Fruit fly (Drosophila melanogaster) whole organism, embryonic: Measurements from ENCODE around the gene CG17816.

Source experiments
- ATbp ChIP-seq: fragments of 200-800 bp; sonication (Bioruptor generic); optimal IDR thresholded peaks from 2 replicates; lab custom pipeline; 2017; ENCODE audit warnings: missing biosample characterization, mild to moderate bottlenecking, missing genetic modification characterization, missing genetic modification reagents
- CG10321 ChIP-seq: fragments of 200-800 bp; sonication (Bioruptor generic); IDR thresholded peaks from 2 replicates; pipeline ENCODE4 v1.3.6; 2022; ENCODE audit warnings: missing biosample characterization, missing genetic modification characterization
- CG10959 ChIP-seq: fragments of 200-800 bp; sonication (Bioruptor generic); IDR thresholded peaks from 2 replicates; pipeline ENCODE4 v1.3.6; 2022; ENCODE audit warnings: missing biosample characterization, missing genetic modification characterization
- CG11695 ChIP-seq: fragments of 200-800 bp; sonication (Bioruptor generic); IDR thresholded peaks from 3 replicates; pipeline ENCODE4 v1.3.6; 2022; ENCODE audit warnings: missing biosample characterization, missing genetic modification characterization
- CG12219 ChIP-seq: fragments of 200-800 bp; sonication (Bioruptor generic); optimal IDR thresholded peaks from 3 replicates; lab custom pipeline; 2018; ENCODE audit warnings: missing biosample characterization, mild to moderate bottlenecking, missing genetic modification characterization
- CG12942 ChIP-seq: fragments of 200-800 bp; sonication (Bioruptor generic); optimal IDR thresholded peaks from 3 replicates; lab custom pipeline; 2016; ENCODE audit warnings: missing biosample characterization, missing genetic modification characterization
- CG13424 ChIP-seq: fragments of 200-800 bp; sonication (Bioruptor generic); optimal IDR thresholded peaks from 2 replicates; lab custom pipeline; 2019; ENCODE audit warnings: missing biosample characterization, mild to moderate bottlenecking, missing genetic modification characterization, moderate library complexity
- CG13624 ChIP-seq: fragments of 200-800 bp; sonication (Bioruptor generic); optimal IDR thresholded peaks from 2 replicates; lab custom pipeline; 2016; ENCODE audit warnings: missing biosample characterization, missing genetic modification characterization
- CG1602 ChIP-seq: fragments of 200-800 bp; sonication (Bioruptor generic); optimal IDR thresholded peaks from 3 replicates; lab custom pipeline; 2016; ENCODE audit warnings: missing biosample characterization, missing genetic modification characterization
- CG17829 ChIP-seq: fragments of 200-800 bp; optimal IDR thresholded peaks from 2 replicates; lab custom pipeline; 2019; ENCODE audit warnings: missing biosample characterization, mild to moderate bottlenecking, missing genetic modification characterization, moderate library complexity
- CG2116 ChIP-seq: fragments of 200-800 bp; sonication (Bioruptor generic); optimal IDR thresholded peaks from 3 replicates; lab custom pipeline; 2018; ENCODE audit warnings: missing biosample characterization, mild to moderate bottlenecking, missing genetic modification characterization
- CG30020 ChIP-seq: fragments of 200-800 bp; optimal IDR thresholded peaks from 2 replicates; lab custom pipeline; 2019; ENCODE audit warnings: missing biosample characterization, mild to moderate bottlenecking, missing genetic modification characterization, moderate library complexity
- CG32772 ChIP-seq: fragments of 200-800 bp; sonication (Bioruptor generic); IDR thresholded peaks from 2 replicates; pipeline ENCODE4 v1.3.6; 2022; ENCODE audit warnings: missing biosample characterization, missing genetic modification characterization
- CG33213 ChIP-seq: fragments of 200-800 bp; sonication (Bioruptor generic); optimal IDR thresholded peaks from 3 replicates; lab custom pipeline; 2016; ENCODE audit warnings: missing biosample characterization, missing genetic modification characterization
- CG4707 ChIP-seq: fragments of 200-800 bp; sonication (Bioruptor generic); optimal IDR thresholded peaks from 2 replicates; lab custom pipeline; 2018; ENCODE audit warnings: missing biosample characterization, mild to moderate bottlenecking, missing genetic modification characterization, moderate library complexity
- CG6791 ChIP-seq: fragments of 200-800 bp; sonication (Bioruptor generic); IDR thresholded peaks from 3 replicates; pipeline ENCODE4 v1.3.6; 2022; ENCODE audit warnings: missing biosample characterization, missing genetic modification characterization; ENCODE audit not compliant: partially characterized antibody
- CG9215 ChIP-seq: fragments of 200-800 bp; sonication (Bioruptor generic); IDR thresholded peaks from 2 replicates; pipeline ENCODE4 v1.3.6; 2022; ENCODE audit warnings: missing biosample characterization, missing genetic modification characterization
- CG9437 ChIP-seq: fragments of 200-800 bp; sonication (Bioruptor generic); optimal IDR thresholded peaks from 2 replicates; lab custom pipeline; 2018; ENCODE audit warnings: missing biosample characterization, mild to moderate bottlenecking, missing genetic modification characterization
- Dek ChIP-seq: fragments of 200-800 bp; sonication (Bioruptor generic); optimal IDR thresholded peaks from 3 replicates; lab custom pipeline; 2019; ENCODE audit warnings: missing biosample characterization, mild to moderate bottlenecking, missing genetic modification characterization, moderate library complexity
- Doc2 ChIP-seq: fragments of 200-800 bp; sonication (Bioruptor generic); IDR thresholded peaks from 2 replicates; pipeline ENCODE4 v1.3.6; 2022; ENCODE audit warnings: missing biosample characterization, missing genetic modification characterization
- HLH4C ChIP-seq: fragments of 200-800 bp; sonication (Bioruptor generic); IDR thresholded peaks from 3 replicates; pipeline ENCODE4 v1.3.6; 2022; ENCODE audit warnings: missing biosample characterization, missing genetic modification characterization; ENCODE audit not compliant: partially characterized antibody
- HLH54F ChIP-seq: fragments of 200-800 bp; sonication (Bioruptor generic); optimal IDR thresholded peaks from 3 replicates; lab custom pipeline; 2016; ENCODE audit warnings: missing biosample characterization, missing genetic modification characterization
- Hmx ChIP-seq: fragments of 200-800 bp; sonication (Bioruptor generic); optimal IDR thresholded peaks from 2 replicates; lab custom pipeline; 2016; ENCODE audit warnings: missing biosample characterization, missing genetic modification characterization
- Hr51 ChIP-seq, 2 experiments: fragments of 200-800 bp; sonication (Bioruptor generic); optimal IDR thresholded peaks; 2 replicates in 1 of 2; 3 replicates in 1 of 2; lab custom pipeline; 2016 to 2018; ENCODE audit warnings: missing biosample characterization in 2 of 2, missing genetic modification characterization in 2 of 2, mild to moderate bottlenecking in 1 of 2, moderate library complexity in 1 of 2
- Hsf ChIP-seq: fragments of 200-800 bp; sonication (Bioruptor generic); optimal IDR thresholded peaks from 3 replicates; lab custom pipeline; 2016; ENCODE audit warnings: missing biosample characterization, missing genetic modification characterization
- Med ChIP-seq: fragments of 200-800 bp; sonication (Bioruptor generic); peaks from one replicate; lab custom pipeline; 2016; ENCODE audit warnings: missing biosample characterization, missing genetic modification characterization, mild to moderate bottlenecking, inconsistent platforms, moderate library complexity
- Mes4 ChIP-seq: fragments of 200-800 bp; sonication (Bioruptor generic); optimal IDR thresholded peaks from 2 replicates; lab custom pipeline; 2016; ENCODE audit warnings: missing biosample characterization, missing genetic modification characterization
- Nf-YA ChIP-seq: fragments of 200-800 bp; sonication (Bioruptor generic); IDR thresholded peaks from 2 replicates; pipeline ENCODE4 v1.3.6; 2022; ENCODE audit warnings: missing biosample characterization, missing genetic modification characterization
- Rfx ChIP-seq: fragments of 200-800 bp; sonication (Bioruptor generic); IDR thresholded peaks from 2 replicates; pipeline ENCODE4 v1.3.6; 2022; ENCODE audit warnings: missing biosample characterization, missing genetic modification characterization
- Ssrp ChIP-seq: fragments of 200-800 bp; sonication (Bioruptor generic); optimal IDR thresholded peaks from 2 replicates; lab custom pipeline; 2018; ENCODE audit warnings: missing biosample characterization, mild to moderate bottlenecking, missing genetic modification characterization, moderate library complexity
- Tbp ChIP-seq: fragments of >200 bp; optimal IDR thresholded peaks from 2 replicates; lab custom pipeline; 2018; ENCODE audit warnings: missing biosample characterization, missing genetic modification characterization
- ato ChIP-seq: fragments of 200-800 bp; sonication (Bioruptor generic); IDR thresholded peaks from 2 replicates; pipeline ENCODE4 v1.3.6; 2022; ENCODE audit warnings: missing biosample characterization, missing genetic modification characterization; ENCODE audit not compliant: partially characterized antibody
- bowl ChIP-seq: fragments of 200-800 bp; sonication (Bioruptor generic); IDR thresholded peaks from 2 replicates; pipeline ENCODE4 v1.3.6; 2022; ENCODE audit warnings: missing biosample characterization, missing genetic modification characterization
- crc ChIP-seq: fragments of 200-800 bp; sonication (Bioruptor generic); optimal IDR thresholded peaks from 2 replicates; lab custom pipeline; 2016; ENCODE audit warnings: missing biosample characterization, missing genetic modification characterization
- fd3F ChIP-seq: fragments of 200-800 bp; sonication (Bioruptor generic); optimal IDR thresholded peaks from 2 replicates; lab custom pipeline; 2018; ENCODE audit warnings: missing biosample characterization, mild to moderate bottlenecking, missing genetic modification characterization, moderate library complexity
- fd96Cb ChIP-seq: fragments of 200-800 bp; sonication (Bioruptor generic); optimal IDR thresholded peaks from 2 replicates; lab custom pipeline; 2018; ENCODE audit warnings: missing biosample characterization, mild to moderate bottlenecking, missing genetic modification characterization, moderate library complexity
- gfzf ChIP-seq: fragments of 200-800 bp; sonication (Bioruptor generic); optimal IDR thresholded peaks from 2 replicates; lab custom pipeline; 2016; ENCODE audit warnings: missing biosample characterization, mild to moderate bottlenecking, missing genetic modification characterization, moderate library complexity
- her ChIP-seq: fragments of 200-800 bp; sonication (Bioruptor generic); optimal IDR thresholded peaks from 2 replicates; lab custom pipeline; 2016; ENCODE audit warnings: missing biosample characterization, missing genetic modification characterization
- jigr1 ChIP-seq: fragments of 200-800 bp; sonication (Bioruptor generic); IDR thresholded peaks from 3 replicates; pipeline ENCODE4 v1.3.6; 2022; ENCODE audit warnings: missing biosample characterization, missing genetic modification characterization
- lov ChIP-seq, 2 experiments: fragments of 200-800 bp in 1 of 2; fragments of >200 bp in 1 of 2; sonication (Bioruptor generic) in 1 of 2; IDR thresholded peaks in 1 of 2; optimal IDR thresholded peaks in 1 of 2; 2 replicates in 1 of 2; 3 replicates in 1 of 2; pipeline versions ENCODE4 v1.3.6 to Lab custom; 2017 to 2022; ENCODE audit warnings: missing biosample characterization in 1 of 2, missing genetic modification characterization in 1 of 2
- nau ChIP-seq: fragments of 200-800 bp; sonication (Bioruptor generic); optimal IDR thresholded peaks from 3 replicates; lab custom pipeline; 2017; ENCODE audit warnings: missing biosample characterization, mild to moderate bottlenecking, missing genetic modification characterization, missing genetic modification reagents
- onecut ChIP-seq: fragments of 200-800 bp; sonication (Bioruptor generic); IDR thresholded peaks from 2 replicates; pipeline ENCODE4 v1.3.6; 2022; ENCODE audit warnings: missing biosample characterization, missing genetic modification characterization
- phol ChIP-seq: fragments of 200-800 bp; sonication (Bioruptor generic); optimal IDR thresholded peaks from 3 replicates; lab custom pipeline; 2018; ENCODE audit warnings: missing biosample characterization, mild to moderate bottlenecking, missing genetic modification characterization, moderate library complexity
- ro ChIP-seq: fragments of 200-800 bp; sonication (Bioruptor generic); IDR thresholded peaks from 2 replicates; pipeline ENCODE4 v1.3.6; 2022; ENCODE audit warnings: missing biosample characterization, missing genetic modification characterization
- salm ChIP-seq: fragments of 200-800 bp; sonication (Bioruptor generic); optimal IDR thresholded peaks from 2 replicates; lab custom pipeline; 2018; ENCODE audit warnings: missing biosample characterization, mild to moderate bottlenecking, missing genetic modification characterization
- seq ChIP-seq: fragments of 200-800 bp; sonication (Bioruptor generic); IDR thresholded peaks from 2 replicates; pipeline ENCODE4 v1.3.6; 2022; ENCODE audit warnings: missing biosample characterization, missing genetic modification characterization
- sim ChIP-seq: fragments of 200-800 bp; sonication (Bioruptor generic); IDR thresholded peaks from 2 replicates; pipeline ENCODE4 v1.3.6; 2022; ENCODE audit warnings: missing biosample characterization, missing genetic modification characterization
- sob ChIP-seq: fragments of 200-800 bp; sonication (Bioruptor generic); IDR thresholded peaks from 2 replicates; pipeline ENCODE4 v1.3.6; 2022; ENCODE audit warnings: missing biosample characterization, missing genetic modification characterization
- ssp ChIP-seq: fragments of 200-800 bp; sonication (Bioruptor generic); IDR thresholded peaks from 2 replicates; pipeline ENCODE4 v1.3.6; 2022; ENCODE audit warnings: missing biosample characterization, missing genetic modification characterization
- ttk ChIP-seq: fragments of 200-800 bp; sonication (Bioruptor generic); IDR thresholded peaks from 2 replicates; pipeline ENCODE4 v2.1.2; 2022; ENCODE audit warnings: missing biosample characterization, missing genetic modification characterization
- zen2 ChIP-seq: fragments of 200-800 bp; sonication (Bioruptor generic); IDR thresholded peaks from 3 replicates; pipeline ENCODE4 v1.3.6; 2022; ENCODE audit warnings: missing biosample characterization, missing genetic modification characterization; ENCODE audit not compliant: partially characterized antibody

The CG17816 gene

dm6 chr3R:7895457-7895856, 8.9 kb upstream of the CG17816 start (continued):
- peak in 1 of 2 experiments; percentile 83 for TF ChIP-seq Hr51 (GFP tag; optimal IDR thresholded peaks at IDR 0.05; lab: Kevin White, UChicago)
- no peak for TF ChIP-seq CG30020 (tag; lab: Kevin White, UChicago)
- TF ChIP-seq lov (optimal IDR thresholded peaks at IDR 0.05; lab: Kevin White, UChicago), result no peak
- TF ChIP-seq lov (GFP tag; IDR thresholded peaks at IDR 0.05; lab: Robert Waterston, UW), result no peak
- TF ChIP-seq nau, result no peak
- no peak for TF ChIP-seq CG10959 (GFP tag; lab: Robert Waterston, UW)
- TF ChIP-seq ttk (GFP tag; lab: Robert Waterston, UW), result peak; percentile 69
- TF ChIP-seq CG9437, result peak; percentile 38
- TF ChIP-seq ato (GFP tag; lab: Robert Waterston, UW), result no peak
- peak; percentile 82 for TF ChIP-seq Med (GFP tag; lab: Kevin White, UChicago)
- TF ChIP-seq CG9215 (GFP tag; lab: Robert Waterston, UW), result peak; percentile 55
- peak; percentile 74 for TF ChIP-seq crc (GFP tag; lab: Kevin White, UChicago)
- TF ChIP-seq Dek, result no peak
- TF ChIP-seq onecut (GFP tag; lab: Robert Waterston, UW), result no peak; the same call in 1 of the 2 replicates
- TF ChIP-seq CG6791 (GFP tag; lab: Robert Waterston, UW), result no peak
- peak; percentile 22 for TF ChIP-seq CG33213 (GFP tag; lab: Kevin White, UChicago)
- peak; percentile 75 for TF ChIP-seq Nf-YA (GFP tag; lab: Robert Waterston, UW)
- no peak for TF ChIP-seq ATbp (GFP tag; lab: Kevin White, UChicago)
- TF ChIP-seq fd3F, result peak; percentile 71
- peak; percentile 67 for TF ChIP-seq Hsf (GFP tag; lab: Kevin White, UChicago)
- peak; percentile 52 for TF ChIP-seq Hmx
- TF ChIP-seq Doc2 (GFP tag; lab: Robert Waterston, UW), result no peak
- peak; percentile 12 for TF ChIP-seq CG2116 (GFP tag; lab: Kevin White, UChicago)
- TF ChIP-seq phol (tag; lab: Kevin White, UChicago), result peak; percentile 39
- TF ChIP-seq Rfx (GFP tag; lab: Robert Waterston, UW), result peak; percentile 88
- TF ChIP-seq Tbp (GFP tag; lab: Kevin White, UChicago), result no peak
- TF ChIP-seq ssp (GFP tag; lab: Robert Waterston, UW), result 0 out of 2 replicates have a peak, but pooled peaks have one; percentile 29
- peak; percentile 40 for TF ChIP-seq HLH54F (GFP tag; lab: Kevin White, UChicago)
- TF ChIP-seq jigr1 (GFP tag; lab: Robert Waterston, UW), result 0 out of 3 replicates have a peak, but pooled peaks have one; percentile 20
- peak; percentile 64 for TF ChIP-seq CG12219
- no peak for TF ChIP-seq CG4707 (GFP tag; lab: Kevin White, UChicago)
- peak; percentile 75 for TF ChIP-seq sob
- peak; percentile 16 for TF ChIP-seq fd96Cb (tag; lab: Kevin White, UChicago)
- peak; percentile 55 for TF ChIP-seq CG13624 (GFP tag; lab: Kevin White, UChicago)
- TF ChIP-seq Mes4, result no peak
- peak; percentile 35 for TF ChIP-seq CG1602 (GFP tag; lab: Kevin White, UChicago)
- TF ChIP-seq CG12942, result no peak
- no peak for TF ChIP-seq sim (GFP tag; lab: Robert Waterston, UW)
- TF ChIP-seq ro (GFP tag; lab: Robert Waterston, UW), result no peak
- TF ChIP-seq CG11695 (GFP tag; lab: Robert Waterston, UW), result peak; percentile 90
- TF ChIP-seq bowl (GFP tag; lab: Robert Waterston, UW), result peak; percentile 7; the same call in 1 of the 2 replicates
- TF ChIP-seq CG10321, result no peak
- TF ChIP-seq zen2 (GFP tag; lab: Robert Waterston, UW), result no peak
- no peak for TF ChIP-seq HLH4C (GFP tag; lab: Robert Waterston, UW)
- no peak for TF ChIP-seq salm
- no peak for TF ChIP-seq CG32772 (GFP tag; lab: Robert Waterston, UW)
- TF ChIP-seq her, result peak; percentile 48
- TF ChIP-seq CG13424 (tag; lab: Kevin White, UChicago), result peak; percentile 75
- peak; percentile 42 for TF ChIP-seq CG17829 (tag; lab: Kevin White, UChicago)
- peak; percentile 65; the same call in 1 of the 2 replicates for TF ChIP-seq seq (GFP tag; lab: Robert Waterston, UW)
- TF ChIP-seq gfzf, result no peak
- TF ChIP-seq Ssrp (tag; lab: Kevin White, UChicago), result no peak
